Worm (Caenorhabditis elegans) whole organism, late embryonic: ENCODE results near the gene malt-1.

Experiments used
- ceh-2 ChIP-seq: sonication (generic microtip); optimal IDR thresholded peaks from 2 replicates; lab custom pipeline; 2016; ENCODE audit warnings: missing genotype, missing genetic modification characterization, missing compliant biosample characterization
- nfya-1 ChIP-seq: sonication (generic microtip); optimal IDR thresholded peaks from 2 replicates; lab custom pipeline; 2017; ENCODE audit warnings: missing genetic modification characterization, mild to moderate bottlenecking, missing compliant biosample characterization, antibody characterized with exemption, moderate library complexity
- syd-9 ChIP-seq: sonication (generic microtip); optimal IDR thresholded peaks from 2 replicates; lab custom pipeline; 2016; ENCODE audit warnings: mild to moderate bottlenecking, missing genetic modification characterization, moderate library complexity, missing compliant biosample characterization

DNA sequence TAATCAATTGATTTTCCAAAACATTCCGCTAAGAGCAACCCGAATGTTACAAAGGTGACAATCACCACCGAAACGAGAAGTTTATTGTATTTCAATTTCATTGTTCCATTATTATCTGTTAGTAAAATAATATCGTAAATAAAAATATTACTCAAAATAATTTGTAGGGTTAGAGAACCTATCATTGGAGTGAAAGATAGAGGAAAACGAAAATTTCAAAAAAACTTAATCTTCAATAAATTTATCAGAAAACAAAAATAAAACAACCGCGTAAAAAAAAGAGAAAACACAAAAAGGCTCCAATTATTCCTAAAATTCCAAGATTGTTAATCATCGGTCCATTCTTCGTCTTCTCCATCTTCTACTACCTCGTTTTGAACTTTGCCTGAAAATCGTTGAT lies 14.5 kb upstream of the malt-1 start, which contains the start of gene tra-2:
- TF ChIP-seq syd-9 = no peak
- TF ChIP-seq ceh-2 (tag; lab: Kevin White, UChicago) = no peak
- no peak for TF ChIP-seq nfya-1 (tag; lab: Kevin White, UChicago)
